Fruit fly (Drosophila melanogaster) whole organism, wandering third instar larva: ENCODE data around the gene VAChT.

Experiments
- Abd-B ChIP-seq: fragments of >200 bp; optimal IDR thresholded peaks from 2 replicates; lab custom pipeline; 2017; ENCODE audit warnings: missing biosample characterization, missing genetic modification characterization
- CG32264 ChIP-seq: fragments of 200-800 bp; sonication (Bioruptor generic); optimal IDR thresholded peaks from 2 replicates; lab custom pipeline; 2016; ENCODE audit warnings: missing biosample characterization, missing genetic modification characterization
- CG9705 ChIP-seq: fragments of 200-800 bp; sonication (Bioruptor generic); optimal IDR thresholded peaks from 2 replicates; lab custom pipeline; 2018; ENCODE audit warnings: missing biosample characterization, mild to moderate bottlenecking, missing genetic modification characterization
- Dfd ChIP-seq: fragments of >200 bp; optimal IDR thresholded peaks from 2 replicates; lab custom pipeline; 2017; ENCODE audit warnings: missing biosample characterization, missing genetic modification characterization
- Dif ChIP-seq: fragments of 200-275, 200-300 bp; sonication (Bioruptor generic); optimal IDR thresholded peaks from 2 replicates; lab custom pipeline; 2018; ENCODE audit warnings: missing biosample characterization, missing genetic modification characterization; ENCODE audit not compliant: partially characterized antibody
- GATAd ChIP-seq: sonication (Bioruptor generic); optimal IDR thresholded peaks from 2 replicates; lab custom pipeline; 2016; ENCODE audit warnings: missing biosample characterization, missing genetic modification characterization
- HLH106 ChIP-seq: fragments of 200-800 bp; optimal IDR thresholded peaks from 3 replicates; lab custom pipeline; 2019; ENCODE audit warnings: missing biosample characterization, mild to moderate bottlenecking, missing genetic modification characterization, moderate library complexity
- Hnf4 ChIP-seq: fragments of 200-800 bp; sonication (Bioruptor generic); optimal IDR thresholded peaks from 2 replicates; lab custom pipeline; 2016; ENCODE audit warnings: missing biosample characterization, mild to moderate bottlenecking, missing genetic modification characterization
- Hr78 ChIP-seq: fragments of >200 bp; optimal IDR thresholded peaks from 2 replicates; lab custom pipeline; 2017; ENCODE audit warnings: missing biosample characterization, missing genetic modification characterization
- Hr83 ChIP-seq: fragments of 200-300 bp; sonication (Bioruptor generic); optimal IDR thresholded peaks from 2 replicates; lab custom pipeline; 2016; ENCODE audit warnings: missing biosample characterization, mild to moderate bottlenecking, missing genetic modification characterization, moderate library complexity; ENCODE audit not compliant: poor library complexity, severe bottlenecking
- Mio ChIP-seq: sonication (Bioruptor generic); optimal IDR thresholded peaks from 2 replicates; lab custom pipeline; 2016; ENCODE audit warnings: missing biosample characterization, missing genetic modification characterization
- Myc ChIP-seq: fragments of >200 bp; optimal IDR thresholded peaks from 2 replicates; lab custom pipeline; 2017
- N ChIP-seq: fragments of >200 bp; optimal IDR thresholded peaks from 2 replicates; lab custom pipeline; 2018; ENCODE audit warnings: missing biosample characterization, missing external identifiers, missing genetic modification characterization
- OdsH ChIP-seq: fragments of 200-800 bp; sonication (Bioruptor generic); optimal IDR thresholded peaks from 2 replicates; lab custom pipeline; 2016; ENCODE audit warnings: missing biosample characterization, mild to moderate bottlenecking, missing genetic modification characterization
- Rel ChIP-seq, 2 experiments: fragments of 200-800 bp; sonication (Bioruptor generic) in 1 of 2; optimal IDR thresholded peaks; 2 replicates in 1 of 2; 3 replicates in 1 of 2; lab custom pipeline; 2016 to 2019; ENCODE audit warnings: mild to moderate bottlenecking in 2 of 2, missing biosample characterization in 2 of 2, missing genetic modification characterization in 2 of 2, moderate library complexity in 1 of 2
- Sp1 ChIP-seq: fragments of 200-800 bp; sonication (Bioruptor generic); optimal IDR thresholded peaks from 3 replicates; lab custom pipeline; 2019; ENCODE audit warnings: missing biosample characterization, mild to moderate bottlenecking, missing genetic modification characterization, moderate library complexity
- Vsx2 ChIP-seq: fragments of 200-300, 225-300 bp; sonication (Bioruptor generic); optimal IDR thresholded peaks from 2 replicates; lab custom pipeline; 2018; ENCODE audit warnings: missing biosample characterization, missing genetic modification characterization; ENCODE audit not compliant: partially characterized antibody
- br ChIP-seq: fragments of 200-800 bp; sonication (Bioruptor generic); optimal IDR thresholded peaks from 2 replicates; lab custom pipeline; 2016; ENCODE audit warnings: missing biosample characterization, missing genetic modification characterization
- brk ChIP-seq: fragments of 200-800 bp; sonication (Bioruptor generic); optimal IDR thresholded peaks from 2 replicates; lab custom pipeline; 2016; ENCODE audit warnings: missing biosample characterization, mild to moderate bottlenecking, missing genetic modification characterization
- dl ChIP-seq, 2 experiments: fragments of 175-275, 200-275 bp in 1 of 2; fragments of 200-275 bp in 1 of 2; sonication (Bioruptor generic); optimal IDR thresholded peaks; lab custom pipeline; 2018; ENCODE audit warnings: mild to moderate bottlenecking in 2 of 2, missing biosample characterization in 2 of 2, missing genetic modification characterization in 2 of 2, moderate library complexity in 2 of 2; ENCODE audit not compliant: partially characterized antibody in 2 of 2, insufficient read depth in 1 of 2
- dmrt93B ChIP-seq: fragments of 200-800 bp; sonication (Bioruptor generic); optimal IDR thresholded peaks from 2 replicates; lab custom pipeline; 2018; ENCODE audit warnings: missing biosample characterization, mild to moderate bottlenecking, missing genetic modification characterization
- dsf ChIP-seq: sonication (Bioruptor generic); optimal IDR thresholded peaks from 2 replicates; lab custom pipeline; 2016; ENCODE audit warnings: missing biosample characterization, missing genetic modification characterization, borderline replicate concordance
- ey ChIP-seq: fragments of 200-800 bp; sonication (Bioruptor generic); optimal IDR thresholded peaks from 2 replicates; lab custom pipeline; 2016; ENCODE audit warnings: missing biosample characterization, missing genetic modification characterization
- foxo ChIP-seq, 2 experiments: fragments of 200-800 bp; sonication (Bioruptor generic); optimal IDR thresholded peaks; 2 replicates in 1 of 2; 3 replicates in 1 of 2; lab custom pipeline; 2016 to 2017; ENCODE audit warnings: missing biosample characterization in 2 of 2, missing genetic modification characterization in 2 of 2
- h ChIP-seq: fragments of 200-800 bp; sonication (Bioruptor generic); optimal IDR thresholded peaks from 3 replicates; lab custom pipeline; 2016; ENCODE audit warnings: missing biosample characterization, mild to moderate bottlenecking, missing genetic modification characterization
- jim ChIP-seq: fragments of 175-275, 200-325 bp; sonication (Bioruptor generic); optimal IDR thresholded peaks from 2 replicates; lab custom pipeline; 2016; ENCODE audit warnings: missing biosample characterization, mild to moderate bottlenecking, missing genetic modification characterization
- lola ChIP-seq: fragments of >200 bp; optimal IDR thresholded peaks from 2 replicates; lab custom pipeline; 2017; ENCODE audit warnings: missing biosample characterization, missing genetic modification characterization
- pan ChIP-seq: fragments of >200 bp; optimal IDR thresholded peaks from 2 replicates; lab custom pipeline; 2017
- rgr ChIP-seq: fragments of 200-800 bp; sonication (Bioruptor generic); optimal IDR thresholded peaks from 3 replicates; lab custom pipeline; 2016; ENCODE audit warnings: missing biosample characterization, mild to moderate bottlenecking, missing genetic modification characterization
- sage ChIP-seq: fragments of 200-800 bp; sonication (Bioruptor generic); optimal IDR thresholded peaks from 2 replicates; lab custom pipeline; 2016; ENCODE audit warnings: missing biosample characterization, mild to moderate bottlenecking, missing genetic modification characterization
- sv ChIP-seq: fragments of 200-800 bp; sonication (Bioruptor generic); optimal IDR thresholded peaks from 3 replicates; lab custom pipeline; 2016; ENCODE audit warnings: missing biosample characterization, missing genetic modification characterization
- woc ChIP-seq: sonication (Bioruptor generic); optimal IDR thresholded peaks from 2 replicates; lab custom pipeline; 2016; ENCODE audit warnings: missing biosample characterization, mild to moderate bottlenecking, missing genetic modification characterization

VAChT gene

DNA sequence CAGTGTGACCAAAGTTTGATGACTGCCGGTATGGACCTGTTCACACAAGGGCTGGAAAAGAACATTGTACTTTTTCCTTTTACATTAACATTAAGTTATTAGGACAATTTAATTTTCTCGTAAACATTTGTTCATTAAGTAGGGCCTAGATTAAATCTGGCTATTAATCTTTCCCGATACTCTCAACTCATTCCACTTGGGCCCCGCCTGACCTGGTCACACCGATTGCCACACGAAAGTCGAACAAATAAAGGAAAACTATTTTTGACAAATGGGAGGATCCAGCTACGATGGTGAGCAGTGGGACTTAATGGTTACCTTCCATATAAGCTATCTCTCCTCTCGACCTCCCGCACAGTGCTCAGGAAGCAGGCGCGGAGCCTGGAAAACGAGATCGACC is 41.8 kb upstream of the VAChT start, which contains the start of the genes Cpsf73 and Gos28:
TSS of gene Cpsf73 (minus strand) at position 28 of the 400 bp plus-strand sequence.
TSS of gene Gos28 (plus strand) at position 214 of the 400 bp plus-strand sequence.
- TF ChIP-seq Sp1 (GFP tag; lab: Kevin White, UChicago) (peak; percentile 23), jim (no peak), woc (GFP tag; lab: Kevin White, UChicago) (peak; percentile 39), rgr (peak; percentile 53), HLH106 (tag; lab: Kevin White, UChicago) (peak; percentile 13), h (GFP tag; lab: Kevin White, UChicago) (peak; percentile 39), Myc (no peak), Rel (GFP tag; optimal IDR thresholded peaks at IDR 0.05; lab: Kevin White, UChicago) (no peak), Rel (tag; optimal IDR thresholded peaks at IDR 0.05; lab: Kevin White, UChicago) (peak; percentile 30), foxo (GFP tag; optimal IDR thresholded peaks at IDR 0.05; lab: Kevin White, UChicago) (peak in 1 of 2 experiments; percentile 5), brk (GFP tag; lab: Kevin White, UChicago) (no peak)

DNA sequence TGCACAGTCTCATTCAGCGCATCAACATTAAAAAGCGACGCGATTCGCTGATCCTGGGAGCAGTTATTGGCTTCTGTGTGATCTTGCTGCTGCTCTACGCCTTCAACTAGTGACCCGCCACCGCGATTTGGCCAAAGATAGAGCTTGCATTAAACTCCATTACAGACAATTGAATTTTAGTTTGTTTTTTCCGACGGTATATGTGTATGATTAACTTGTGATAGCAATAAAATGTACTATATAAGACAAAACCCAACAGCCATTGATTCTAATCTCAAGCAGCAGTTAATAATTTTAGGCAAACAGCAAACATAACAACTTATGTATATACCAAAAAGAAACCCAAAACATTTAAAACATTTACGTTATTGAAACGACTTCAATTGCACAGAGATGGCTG is 40.2 kb upstream of the VAChT start, which contains the start of gene CG31231:
TSS of gene CG31231 (plus strand) at position 301 of the 400 bp plus-strand sequence.
- TF ChIP-seq dl (GFP tag; optimal IDR thresholded peaks at IDR 0.05; lab: Kevin White, UChicago; ENCODE audit: insufficient read depth in 1 of 2, partially characterized antibody in 2 of 2) (no peak), Hnf4 (GFP tag; lab: Kevin White, UChicago) (no peak), Hr83 (GFP tag; lab: Kevin White, UChicago) (no peak), h (GFP tag; lab: Kevin White, UChicago) (no peak), Sp1 (GFP tag; lab: Kevin White, UChicago) (no peak), br (GFP tag; lab: Kevin White, UChicago) (no peak), Vsx2 (GFP tag; lab: Kevin White, UChicago) (no peak), lola (GFP tag; lab: Kevin White, UChicago) (no peak), CG9705 (GFP tag; lab: Kevin White, UChicago) (no peak), Hr78 (no peak), Dfd (GFP tag; lab: Kevin White, UChicago) (no peak), sage (GFP tag; lab: Kevin White, UChicago) (no peak), HLH106 (tag; lab: Kevin White, UChicago) (no peak), Dif (GFP tag; lab: Kevin White, UChicago) (no peak), pan (lab: Kevin White, UChicago) (no peak)

dm6 chr3R:18667659-18668248 is 37.5 kb upstream of the VAChT start, which contains the start of gene CG31229:
CG31229 (plus strand) TSS chr3R:18667852.
- TF ChIP-seq Rel (GFP tag; optimal IDR thresholded peaks at IDR 0.05; lab: Kevin White, UChicago): no peak
- peak; percentile 98 for TF ChIP-seq Rel (tag; optimal IDR thresholded peaks at IDR 0.05; lab: Kevin White, UChicago)
- no peak for TF ChIP-seq woc (GFP tag; lab: Kevin White, UChicago)

DNA sequence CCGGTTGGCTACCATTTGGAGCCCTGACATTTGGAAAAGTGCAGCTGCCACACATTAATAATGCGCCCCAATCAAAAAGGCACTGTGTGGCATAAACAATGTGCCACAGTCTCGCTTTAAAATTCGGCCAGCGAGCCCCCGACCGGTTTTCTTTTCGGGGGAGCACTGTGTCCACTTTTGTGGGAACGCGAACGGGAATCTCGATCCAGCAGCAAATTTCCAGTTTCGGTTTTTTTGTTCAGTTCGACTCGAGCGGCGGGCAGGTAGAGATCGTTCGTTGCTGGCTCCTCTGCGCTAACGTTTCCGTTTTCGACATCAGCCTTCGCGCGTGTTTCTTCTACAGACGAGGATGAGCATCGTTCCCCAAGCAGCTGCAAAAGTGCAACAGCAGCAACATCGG is 36.1 kb upstream of the VAChT start, which contains the start of gene CG7702:
TSS of gene CG7702 (plus strand) at position 239 of the 400 bp plus-strand sequence.
- TF ChIP-seq Myc (no peak), Dif (GFP tag; lab: Kevin White, UChicago) (peak; percentile 30), Rel (GFP tag; optimal IDR thresholded peaks at IDR 0.05; lab: Kevin White, UChicago) (peak; percentile 22), Rel (tag; optimal IDR thresholded peaks at IDR 0.05; lab: Kevin White, UChicago) (peak; percentile 75), Hr83 (GFP tag; lab: Kevin White, UChicago) (peak; percentile 5), br (GFP tag; lab: Kevin White, UChicago) (peak; percentile 1), Vsx2 (GFP tag; lab: Kevin White, UChicago) (peak; percentile 75), Sp1 (GFP tag; lab: Kevin White, UChicago) (no peak), jim (peak; percentile 86)

dm6 chr3R:18669812-18670211 is 35.5 kb upstream of the VAChT start:
- TF ChIP-seq OdsH (GFP tag; lab: Kevin White, UChicago) (peak; percentile 64), brk (GFP tag; lab: Kevin White, UChicago) (no peak), dl (GFP tag; optimal IDR thresholded peaks at IDR 0.05; lab: Kevin White, UChicago; ENCODE audit: insufficient read depth in 1 of 2, partially characterized antibody in 2 of 2) (no peak), pan (lab: Kevin White, UChicago) (no peak), foxo (GFP tag; optimal IDR thresholded peaks at IDR 0.05; lab: Kevin White, UChicago) (peak in 1 of 2 experiments; percentile 65), Mio (GFP tag; lab: Kevin White, UChicago) (no peak), Hnf4 (GFP tag; lab: Kevin White, UChicago) (no peak), jim (no peak), Rel (GFP tag; optimal IDR thresholded peaks at IDR 0.05; lab: Kevin White, UChicago) (no peak), Rel (tag; optimal IDR thresholded peaks at IDR 0.05; lab: Kevin White, UChicago) (no peak), dsf (GFP tag; lab: Kevin White, UChicago) (no peak), Myc (no peak), sv (no peak), rgr (peak; percentile 56), h (GFP tag; lab: Kevin White, UChicago) (peak; percentile 69), woc (GFP tag; lab: Kevin White, UChicago) (peak; percentile 38), Hr83 (GFP tag; lab: Kevin White, UChicago) (no peak), dmrt93B (GFP tag; lab: Kevin White, UChicago) (no peak), CG32264 (no peak), ey (GFP tag; lab: Kevin White, UChicago) (peak; percentile 75), CG9705 (GFP tag; lab: Kevin White, UChicago) (no peak), Sp1 (GFP tag; lab: Kevin White, UChicago) (peak; percentile 13), Dfd (GFP tag; lab: Kevin White, UChicago) (no peak), HLH106 (tag; lab: Kevin White, UChicago) (peak; percentile 61), Vsx2 (GFP tag; lab: Kevin White, UChicago) (no peak), Dif (GFP tag; lab: Kevin White, UChicago) (no peak), br (GFP tag; lab: Kevin White, UChicago) (peak; percentile 51), N (GFP tag; lab: Kevin White, UChicago) (no peak), sage (GFP tag; lab: Kevin White, UChicago) (no peak), Abd-B (GFP tag; lab: Kevin White, UChicago) (no peak), GATAd (GFP tag; lab: Kevin White, UChicago) (no peak), Hr78 (no peak)
